Fruit fly (Drosophila melanogaster): ENCODE data around the gene Fgop2.

Fgop2 gene

DNA sequence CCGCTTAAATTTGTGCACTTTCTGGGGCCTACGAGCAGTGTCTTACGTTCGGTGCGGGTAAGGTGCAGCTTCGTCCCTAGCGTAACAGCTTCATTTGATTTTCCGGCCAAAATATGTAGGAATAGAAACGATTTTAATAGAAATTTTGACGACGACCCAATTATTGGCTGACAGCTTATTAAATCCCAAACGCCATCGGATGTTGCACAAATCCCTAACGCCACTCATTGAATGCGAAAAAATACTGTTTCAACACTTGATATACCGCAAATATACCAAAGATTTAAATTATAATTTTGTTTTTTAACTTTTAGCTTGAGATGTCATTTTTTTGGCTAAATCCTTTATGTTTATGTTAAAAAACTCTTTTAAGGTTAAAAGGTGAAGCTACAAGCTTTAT, at the start of gene Fgop2:
Fgop2 (minus strand) TSS at position 202 of the 400 bp plus-strand sequence.
- TF ChIP-seq Hr96 (GFP tag; optimal IDR thresholded peaks at IDR 0.05) (no peak), bab1 (GFP tag; optimal IDR thresholded peaks at IDR 0.05) (peak; percentile 31), Crg-1 (GFP tag; optimal IDR thresholded peaks at IDR 0.05) (no peak)

DNA sequence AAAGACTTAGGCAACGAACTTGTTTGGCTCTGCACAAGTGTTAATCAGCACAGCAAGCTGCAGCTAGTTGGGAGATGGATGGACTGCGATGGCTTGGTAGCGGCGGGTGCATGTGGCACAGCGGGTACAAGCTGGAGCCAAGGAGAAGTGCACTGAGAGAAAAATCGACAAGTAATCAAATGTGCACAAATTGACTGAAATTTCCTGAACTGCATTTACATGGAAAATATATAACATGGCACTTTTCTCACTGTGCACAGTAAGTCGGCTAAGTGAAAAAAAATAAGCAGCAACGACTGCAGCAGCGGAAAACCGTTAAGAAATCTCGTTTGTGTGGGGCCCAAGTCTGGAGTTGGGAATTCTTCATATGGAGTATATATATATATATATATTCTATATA, 46.0 kb upstream of the Fgop2 start:
- TF ChIP-seq cnc (optimal IDR thresholded peaks at IDR 0.05) (no peak), tj (GFP tag; optimal IDR thresholded peaks at IDR 0.05) (no peak), CG7101 (tag; optimal IDR thresholded peaks at IDR 0.05) (no peak), CG14711 (tag; optimal IDR thresholded peaks at IDR 0.05) (no peak), CG5204 (GFP tag; optimal IDR thresholded peaks at IDR 0.05) (no peak), Hr96 (GFP tag; optimal IDR thresholded peaks at IDR 0.05) (no peak), CG12768 (GFP tag; optimal IDR thresholded peaks at IDR 0.05) (no peak), CG33017 (tag; optimal IDR thresholded peaks at IDR 0.05) (no peak), Mnt (GFP tag; optimal IDR thresholded peaks at IDR 0.05) (no peak), CG11617 (GFP tag; optimal IDR thresholded peaks at IDR 0.05) (no peak), pad (GFP tag; optimal IDR thresholded peaks at IDR 0.05) (no peak), CG1620 (GFP tag; optimal IDR thresholded peaks at IDR 0.05) (no peak), Crg-1 (GFP tag; optimal IDR thresholded peaks at IDR 0.05) (no peak), Clk (GFP tag; optimal IDR thresholded peaks at IDR 0.05) (no peak), kay (GFP tag; ENCODE audit: borderline replicate concordance) (no peak), toe (GFP tag; optimal IDR thresholded peaks at IDR 0.05) (no peak)

DNA sequence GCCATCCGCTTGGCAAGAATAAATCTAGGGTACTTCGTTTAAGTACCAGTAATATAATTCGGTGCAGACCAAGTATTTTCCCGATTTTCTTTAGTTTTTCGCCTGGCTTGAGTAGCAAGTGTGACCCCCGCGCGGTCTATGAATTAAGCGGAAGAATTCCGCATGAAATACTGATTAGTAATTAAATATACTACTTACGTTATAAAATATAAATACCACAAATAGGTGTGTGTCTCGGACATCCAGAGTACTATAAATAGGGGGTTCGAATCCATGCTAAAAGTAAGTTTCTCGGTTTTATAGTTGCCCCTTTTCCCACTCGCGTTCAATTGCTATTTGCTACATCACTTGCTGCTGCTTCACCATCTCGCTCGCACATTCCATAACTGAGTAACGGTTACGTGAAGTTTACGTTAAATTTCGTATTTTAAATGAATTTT, 26.5 kb upstream of the Fgop2 start, which contains the start of gene snRNP-U1-70K:
snRNP-U1-70K (minus strand) TSS at position 141 of the 440 bp plus-strand sequence.
- no peak for TF ChIP-seq CG14711 (tag; optimal IDR thresholded peaks at IDR 0.05)
- no peak for TF ChIP-seq CG12768 (GFP tag; optimal IDR thresholded peaks at IDR 0.05)
- no peak for TF ChIP-seq CG11617 (GFP tag; optimal IDR thresholded peaks at IDR 0.05)
- TF ChIP-seq cic (GFP tag; optimal IDR thresholded peaks at IDR 0.05), result peak; percentile 0
- TF ChIP-seq cnc (optimal IDR thresholded peaks at IDR 0.05), result no peak
- TF ChIP-seq bab1 (GFP tag; optimal IDR thresholded peaks at IDR 0.05), result no peak
- TF ChIP-seq CG33017 (tag; optimal IDR thresholded peaks at IDR 0.05), result no peak
- TF ChIP-seq Hr96 (GFP tag; optimal IDR thresholded peaks at IDR 0.05), result no peak
- no peak for TF ChIP-seq CG7045 (GFP tag; optimal IDR thresholded peaks at IDR 0.05)
- TF ChIP-seq kay (GFP tag; ENCODE audit: borderline replicate concordance), result no peak
- peak; percentile 25 for TF ChIP-seq ovo (GFP tag; optimal IDR thresholded peaks at IDR 0.05)
- TF ChIP-seq toe (GFP tag; optimal IDR thresholded peaks at IDR 0.05), result no peak
- no peak for TF ChIP-seq CG1620 (GFP tag; optimal IDR thresholded peaks at IDR 0.05)
- TF ChIP-seq Crg-1 (GFP tag; optimal IDR thresholded peaks at IDR 0.05), result no peak
- TF ChIP-seq tj (GFP tag; optimal IDR thresholded peaks at IDR 0.05), result peak; percentile 46
- peak; percentile 30 for TF ChIP-seq Mnt (GFP tag; optimal IDR thresholded peaks at IDR 0.05)
- TF ChIP-seq CG5204 (GFP tag; optimal IDR thresholded peaks at IDR 0.05), result no peak
- no peak for TF ChIP-seq CG7101 (tag; optimal IDR thresholded peaks at IDR 0.05)
- peak; percentile 98 for TF ChIP-seq pad (GFP tag; optimal IDR thresholded peaks at IDR 0.05)
- no peak for TF ChIP-seq Clk (GFP tag; optimal IDR thresholded peaks at IDR 0.05)

DNA sequence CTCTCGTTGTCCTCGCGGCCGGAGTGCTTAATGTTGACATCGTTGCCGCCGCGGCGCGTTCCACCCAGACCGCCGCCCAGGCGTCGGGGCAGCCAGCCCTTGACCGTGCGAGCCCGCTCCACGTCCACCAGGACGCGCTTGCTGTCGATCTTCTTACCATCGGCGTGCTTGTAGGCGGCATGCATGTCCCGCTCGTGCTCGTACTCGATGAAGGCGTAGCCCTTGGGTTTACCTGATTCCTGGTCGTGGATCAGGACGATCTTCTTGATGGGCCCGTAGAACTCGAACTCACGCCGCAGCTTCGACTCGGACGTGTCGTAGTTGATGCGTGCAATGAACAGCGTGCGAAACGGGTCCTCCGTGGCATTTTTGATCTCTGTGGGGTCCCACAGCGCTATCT, 25.7 kb upstream of the Fgop2 start:
- TF ChIP-seq CG14711 (tag; optimal IDR thresholded peaks at IDR 0.05) (no peak), kay (GFP tag; ENCODE audit: borderline replicate concordance) (no peak), pad (GFP tag; optimal IDR thresholded peaks at IDR 0.05) (no peak), CG33017 (tag; optimal IDR thresholded peaks at IDR 0.05) (no peak), Hr96 (GFP tag; optimal IDR thresholded peaks at IDR 0.05) (no peak), CG5204 (GFP tag; optimal IDR thresholded peaks at IDR 0.05) (no peak)

DNA sequence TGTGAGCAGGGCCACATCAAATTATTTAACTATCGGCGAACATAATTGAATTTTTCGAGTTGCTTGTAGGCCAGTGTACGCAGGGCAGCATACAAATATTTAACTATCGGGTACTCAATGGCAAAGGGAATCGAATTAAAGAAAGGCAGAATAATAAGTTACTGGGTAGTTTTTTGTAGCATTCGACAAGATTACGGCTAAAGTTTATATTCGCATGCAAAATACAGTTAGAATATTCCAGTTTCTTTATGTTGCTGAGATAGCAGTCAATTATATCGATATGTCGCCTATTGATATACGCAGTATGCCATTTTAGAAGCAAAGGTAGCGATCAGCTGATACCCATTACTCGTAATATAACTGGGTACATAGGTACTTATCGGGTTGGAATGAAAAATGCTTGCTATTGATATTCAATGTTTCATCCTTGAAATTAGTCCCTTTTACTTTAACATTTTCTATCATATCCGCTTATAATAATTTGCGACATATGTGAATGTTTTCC, 23.0 kb upstream of the Fgop2 start:
- TF ChIP-seq tj (GFP tag; optimal IDR thresholded peaks at IDR 0.05), result peak; percentile 36
- TF ChIP-seq Mnt (GFP tag; optimal IDR thresholded peaks at IDR 0.05), result no peak
- no peak for TF ChIP-seq cnc (optimal IDR thresholded peaks at IDR 0.05)
- peak; percentile 2 for TF ChIP-seq CG14711 (tag; optimal IDR thresholded peaks at IDR 0.05)
- no peak for TF ChIP-seq toe (GFP tag; optimal IDR thresholded peaks at IDR 0.05)
- TF ChIP-seq CG11617 (GFP tag; optimal IDR thresholded peaks at IDR 0.05), result peak; percentile 51
- TF ChIP-seq cic (GFP tag; optimal IDR thresholded peaks at IDR 0.05), result no peak
- no peak for TF ChIP-seq Hr96 (GFP tag; optimal IDR thresholded peaks at IDR 0.05)
- no peak for TF ChIP-seq CG1620 (GFP tag; optimal IDR thresholded peaks at IDR 0.05)
- no peak for TF ChIP-seq ovo (GFP tag; optimal IDR thresholded peaks at IDR 0.05)
- peak; percentile 28 for TF ChIP-seq CG7101 (tag; optimal IDR thresholded peaks at IDR 0.05)
- peak; percentile 24 for TF ChIP-seq CG33017 (tag; optimal IDR thresholded peaks at IDR 0.05)
- no peak for TF ChIP-seq CG5204 (GFP tag; optimal IDR thresholded peaks at IDR 0.05)
- TF ChIP-seq CG7045 (GFP tag; optimal IDR thresholded peaks at IDR 0.05), result no peak
- peak; percentile 40 for TF ChIP-seq pad (GFP tag; optimal IDR thresholded peaks at IDR 0.05)
- no peak for TF ChIP-seq CG12768 (GFP tag; optimal IDR thresholded peaks at IDR 0.05)
- TF ChIP-seq Crg-1 (GFP tag; optimal IDR thresholded peaks at IDR 0.05), result no peak
- no peak for TF ChIP-seq Clk (GFP tag; optimal IDR thresholded peaks at IDR 0.05)
- peak; percentile 29 for TF ChIP-seq bab1 (GFP tag; optimal IDR thresholded peaks at IDR 0.05)
- no peak for TF ChIP-seq kay (GFP tag; ENCODE audit: borderline replicate concordance)

DNA sequence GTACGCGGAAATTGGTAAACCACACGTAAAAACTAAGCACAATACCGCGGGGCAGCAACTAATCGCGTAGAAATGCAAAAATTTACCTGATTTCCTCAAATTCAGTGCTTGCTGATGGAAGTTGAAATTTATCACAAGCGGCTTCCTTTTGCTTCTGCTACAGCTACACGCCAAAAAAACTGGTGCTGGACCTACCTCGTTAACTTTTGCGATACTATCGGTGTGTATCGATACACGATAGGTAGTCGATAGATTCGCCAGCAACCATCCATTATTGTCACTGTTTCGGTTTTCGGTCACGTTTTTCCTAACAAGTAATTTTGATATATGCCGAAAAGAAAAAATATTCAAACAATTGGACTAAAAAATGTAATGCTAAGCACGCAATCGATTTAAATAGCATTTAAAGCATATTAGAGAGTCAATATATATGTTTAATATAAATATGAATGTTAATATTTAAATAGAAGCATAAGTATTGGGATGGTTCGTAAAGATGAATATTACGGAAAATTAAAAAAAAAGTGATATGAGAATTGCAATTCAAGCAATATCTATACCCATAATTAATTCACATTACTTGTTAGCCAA, 22.4 kb upstream of the Fgop2 start, which contains the start of gene Sumo:
Sumo (minus strand) TSS at position 223 of the 591 bp plus-strand sequence.
- TF ChIP-seq Hr96 (GFP tag; optimal IDR thresholded peaks at IDR 0.05), result peak; percentile 72
- no peak for TF ChIP-seq CG14711 (tag; optimal IDR thresholded peaks at IDR 0.05)
- peak; percentile 22 for TF ChIP-seq pad (GFP tag; optimal IDR thresholded peaks at IDR 0.05)
- TF ChIP-seq ovo (GFP tag; optimal IDR thresholded peaks at IDR 0.05), result no peak
- peak; percentile 11 for TF ChIP-seq bab1 (GFP tag; optimal IDR thresholded peaks at IDR 0.05)
- no peak for TF ChIP-seq cic (GFP tag; optimal IDR thresholded peaks at IDR 0.05)
- TF ChIP-seq Mnt (GFP tag; optimal IDR thresholded peaks at IDR 0.05), result peak; percentile 37
- TF ChIP-seq Clk (GFP tag; optimal IDR thresholded peaks at IDR 0.05), result peak; percentile 14

Measured in whole organism, adult.